Fruit fly (Drosophila melanogaster) whole organism, pupa: ENCODE data around the gene CAH7.

Experiments used
- CG10348 ChIP-seq: fragments of 200-800 bp; sonication (Bioruptor generic); IDR thresholded peaks from 2 replicates; pipeline ENCODE4 v1.3.6; 2022; ENCODE audit warnings: missing biosample characterization, missing genetic modification characterization
- CG12605 ChIP-seq: fragments of 200-800 bp; sonication (Bioruptor generic); IDR thresholded peaks from 2 replicates; pipeline ENCODE4 v1.3.6; 2022; ENCODE audit warnings: missing biosample characterization, missing genetic modification characterization
- CG13204 ChIP-seq: fragments of 200-800 bp; sonication (Bioruptor generic); optimal IDR thresholded peaks from 2 replicates; lab custom pipeline; 2018; ENCODE audit warnings: missing biosample characterization, mild to moderate bottlenecking, missing genetic modification characterization, moderate library complexity
- CG14655 ChIP-seq: fragments of 200-800 bp; sonication (Bioruptor generic); optimal IDR thresholded peaks from 3 replicates; lab custom pipeline; 2017; ENCODE audit warnings: mild to moderate bottlenecking, missing biosample characterization, missing genetic modification reagents, missing genetic modification characterization
- CG15710 ChIP-seq: fragments of 200-800 bp; sonication (Bioruptor generic); optimal IDR thresholded peaks from 2 replicates; lab custom pipeline; 2018; ENCODE audit warnings: missing biosample characterization, mild to moderate bottlenecking, missing genetic modification characterization, moderate library complexity
- CG17806 ChIP-seq: fragments of 200-800 bp; sonication (Bioruptor generic); optimal IDR thresholded peaks from 2 replicates; lab custom pipeline; 2018; ENCODE audit warnings: missing biosample characterization, mild to moderate bottlenecking, missing genetic modification characterization, moderate library complexity
- CG32121 ChIP-seq: fragments of 200-800 bp; sonication (Bioruptor generic); IDR thresholded peaks from 2 replicates; pipeline ENCODE4 v1.3.6; 2022; ENCODE audit warnings: missing biosample characterization, missing genetic modification characterization
- CG34367 ChIP-seq: fragments of 200-800 bp; sonication (Bioruptor generic); optimal IDR thresholded peaks from 2 replicates; lab custom pipeline; 2018; ENCODE audit warnings: missing biosample characterization, mild to moderate bottlenecking, missing genetic modification characterization
- CG4496 ChIP-seq: fragments of 200-800 bp; sonication (Bioruptor generic); IDR thresholded peaks from 3 replicates; pipeline ENCODE4 v1.3.6; 2022; ENCODE audit warnings: missing biosample characterization, missing genetic modification characterization
- CG8159 ChIP-seq: fragments of 200-800 bp; sonication (Bioruptor generic); optimal IDR thresholded peaks from 3 replicates; lab custom pipeline; 2018; ENCODE audit warnings: missing biosample characterization, mild to moderate bottlenecking, missing genetic modification characterization, moderate library complexity
- CG8301 ChIP-seq: fragments of 200-800 bp; sonication (Bioruptor generic); optimal IDR thresholded peaks from 2 replicates; lab custom pipeline; 2018; ENCODE audit warnings: missing biosample characterization, mild to moderate bottlenecking, missing genetic modification characterization
- CG9948 ChIP-seq: fragments of 200-800 bp; sonication (Bioruptor generic); optimal IDR thresholded peaks from 2 replicates; lab custom pipeline; 2018; ENCODE audit warnings: missing biosample characterization, mild to moderate bottlenecking, missing genetic modification characterization, moderate library complexity
- D1 ChIP-seq: fragments of 200-800 bp; sonication (Bioruptor generic); optimal IDR thresholded peaks from 2 replicates; lab custom pipeline; 2018; ENCODE audit warnings: missing biosample characterization, mild to moderate bottlenecking, missing genetic modification characterization, moderate library complexity
- EcR ChIP-seq: fragments of 200-800 bp; sonication (Bioruptor generic); optimal IDR thresholded peaks from 3 replicates; lab custom pipeline; 2019; ENCODE audit warnings: missing biosample characterization, missing genetic modification characterization, mild to moderate bottlenecking, moderate library complexity, missing genetic modification reagents
- Ets98B ChIP-seq: fragments of 200-800 bp; sonication (Bioruptor generic); IDR thresholded peaks from 2 replicates; pipeline ENCODE4 v1.3.6; 2022; ENCODE audit warnings: missing biosample characterization, missing genetic modification characterization
- Pif1A ChIP-seq: fragments of 200-800 bp; sonication (Bioruptor generic); optimal IDR thresholded peaks from 3 replicates; lab custom pipeline; 2016; ENCODE audit warnings: missing biosample characterization, missing genetic modification characterization
- Pif1B ChIP-seq: fragments of 200-800 bp; sonication (Bioruptor generic); optimal IDR thresholded peaks from 3 replicates; lab custom pipeline; 2016; ENCODE audit warnings: missing biosample characterization, missing genetic modification characterization
- Snoo ChIP-seq: fragments of 200-800 bp; sonication (Bioruptor generic); optimal IDR thresholded peaks from 3 replicates; lab custom pipeline; 2017; ENCODE audit warnings: missing biosample characterization, mild to moderate bottlenecking, missing genetic modification characterization, inconsistent platforms
- fd96Ca ChIP-seq: fragments of 200-800 bp; sonication (Bioruptor generic); IDR thresholded peaks from 3 replicates; pipeline ENCODE4 v1.3.6; 2022; ENCODE audit warnings: missing biosample characterization, missing genetic modification characterization
- gl ChIP-seq: fragments of 200-800 bp; sonication (Bioruptor generic); optimal IDR thresholded peaks from 2 replicates; lab custom pipeline; 2018; ENCODE audit warnings: missing biosample characterization, mild to moderate bottlenecking, missing genetic modification characterization
- rn ChIP-seq: fragments of 200-800 bp; sonication (Bioruptor generic); IDR thresholded peaks from 2 replicates; pipeline ENCODE4 v1.3.6; 2022; ENCODE audit warnings: missing biosample characterization, missing genetic modification characterization

Gene CAH7

dm6 chr3R:10080699-10081098 lies 31.3 kb upstream of the CAH7 start:
- 0 out of 3 replicates have a peak, but pooled peaks have one; percentile 35 for TF ChIP-seq CG4496 (GFP tag; lab: Robert Waterston, UW)
- peak; percentile 87 for TF ChIP-seq EcR
- 0 out of 2 replicates have a peak, but pooled peaks have one; percentile 28 for TF ChIP-seq CG32121 (GFP tag; lab: Robert Waterston, UW)
- no peak for TF ChIP-seq fd96Ca (GFP tag; lab: Robert Waterston, UW)

- TF ChIP-seq CG13204 (GFP tag; lab: Kevin White, UChicago) (no peak), rn (no peak), gl (tag; lab: Kevin White, UChicago) (no peak), CG15710 (peak; percentile 7), CG14655 (no peak), Pif1A (no peak), CG32121 (GFP tag; lab: Robert Waterston, UW) (no peak), CG12605 (GFP tag; lab: Robert Waterston, UW) (no peak), Ets98B (no peak), CG10348 (GFP tag; lab: Robert Waterston, UW) (no peak), EcR (peak; percentile 28), CG17806 (tag; lab: Kevin White, UChicago) (peak; percentile 6), Pif1B (GFP tag; lab: Kevin White, UChicago) (no peak), CG4496 (GFP tag; lab: Robert Waterston, UW) (peak; percentile 53; the same call in 1 of the 3 replicates), CG8159 (tag; lab: Kevin White, UChicago) (no peak), CG34367 (tag; lab: Kevin White, UChicago) (no peak), fd96Ca (GFP tag; lab: Robert Waterston, UW) (peak; percentile 9; the same call in 1 of the 3 replicates)
These were observed 30.4 kb upstream of the CAH7 start for dm6 chr3R:10081469-10082111.

dm6 chr3R:10082549-10083075 lies 29.4 kb upstream of the CAH7 start:
- TF ChIP-seq gl (tag; lab: Kevin White, UChicago) (peak; percentile 87), CG14655 (peak; percentile 66), Ets98B (peak; percentile 31; the same call in 1 of the 2 replicates), CG9948 (tag; lab: Kevin White, UChicago) (peak; percentile 94), rn (peak; percentile 37; the same call in 1 of the 2 replicates), fd96Ca (GFP tag; lab: Robert Waterston, UW) (peak; percentile 82), CG34367 (tag; lab: Kevin White, UChicago) (peak; percentile 90), CG8159 (tag; lab: Kevin White, UChicago) (peak; percentile 94), CG17806 (tag; lab: Kevin White, UChicago) (peak; percentile 90), CG8301 (peak; percentile 54), D1 (peak; percentile 81), Pif1A (peak; percentile 79), CG4496 (GFP tag; lab: Robert Waterston, UW) (peak; percentile 83), CG15710 (peak; percentile 93), CG13204 (GFP tag; lab: Kevin White, UChicago) (peak; percentile 78), CG12605 (GFP tag; lab: Robert Waterston, UW) (0 out of 2 replicates have a peak, but pooled peaks have one; percentile 20), Pif1B (GFP tag; lab: Kevin White, UChicago) (peak; percentile 73), CG32121 (GFP tag; lab: Robert Waterston, UW) (no peak), Snoo (tag; lab: Kevin White, UChicago) (peak; percentile 59), EcR (peak; percentile 37), CG10348 (GFP tag; lab: Robert Waterston, UW) (no peak)

dm6 chr3R:10083077-10083476 lies 29.0 kb upstream of the CAH7 start:
- peak; percentile 30; the same call in 1 of the 3 replicates for TF ChIP-seq CG4496 (GFP tag; lab: Robert Waterston, UW)
- TF ChIP-seq Pif1B (GFP tag; lab: Kevin White, UChicago): no peak

dm6 chr3R:10084179-10084647 lies 27.8 kb upstream of the CAH7 start:
- TF ChIP-seq CG15710 (peak; percentile 20), CG8301 (no peak), EcR (peak; percentile 82), CG10348 (GFP tag; lab: Robert Waterston, UW) (no peak), CG14655 (no peak), CG34367 (tag; lab: Kevin White, UChicago) (no peak), CG4496 (GFP tag; lab: Robert Waterston, UW) (0 out of 3 replicates have a peak, but pooled peaks have one; percentile 18), CG12605 (GFP tag; lab: Robert Waterston, UW) (peak; percentile 19; the same call in 1 of the 2 replicates), gl (tag; lab: Kevin White, UChicago) (peak; percentile 20), CG13204 (GFP tag; lab: Kevin White, UChicago) (peak; percentile 24), CG8159 (tag; lab: Kevin White, UChicago) (peak; percentile 5)

dm6 chr3R:10084914-10085313 lies 27.1 kb upstream of the CAH7 start:
- TF ChIP-seq CG17806 (tag; lab: Kevin White, UChicago) (peak; percentile 54), Ets98B (0 out of 2 replicates have a peak, but pooled peaks have one; percentile 34), Pif1A (peak; percentile 27), CG32121 (GFP tag; lab: Robert Waterston, UW) (peak; percentile 39; the same call in 1 of the 2 replicates), rn (0 out of 2 replicates have a peak, but pooled peaks have one; percentile 14), D1 (no peak), CG8159 (tag; lab: Kevin White, UChicago) (peak; percentile 41), CG13204 (GFP tag; lab: Kevin White, UChicago) (no peak), CG15710 (peak; percentile 57), CG34367 (tag; lab: Kevin White, UChicago) (peak; percentile 46), CG8301 (peak; percentile 7), CG12605 (GFP tag; lab: Robert Waterston, UW) (no peak), CG9948 (tag; lab: Kevin White, UChicago) (peak; percentile 40), CG10348 (GFP tag; lab: Robert Waterston, UW) (no peak), fd96Ca (GFP tag; lab: Robert Waterston, UW) (peak; percentile 69; the same call in 2 of the 3 replicates), gl (tag; lab: Kevin White, UChicago) (no peak), CG4496 (GFP tag; lab: Robert Waterston, UW) (peak; percentile 75), CG14655 (peak; percentile 37), Pif1B (GFP tag; lab: Kevin White, UChicago) (no peak), EcR (no peak), Snoo (tag; lab: Kevin White, UChicago) (peak; percentile 75)
